Fruit fly (Drosophila melanogaster) whole organism, adult: ENCODE measurements around the gene CG45486.
A peak's percentile ranks its signal among the peaks of the same experiment; 100 is the strongest.

Experiments
- CG11617 ChIP-seq: fragments of 200-800 bp; sonication (Bioruptor generic); optimal IDR thresholded peaks from 2 replicates; lab custom pipeline; 2017; ENCODE audit warnings: mild to moderate bottlenecking, missing biosample characterization, missing genetic modification reagents, missing genetic modification characterization
- CG12768 ChIP-seq: fragments of 200-800 bp; sonication (Bioruptor generic); optimal IDR thresholded peaks from 2 replicates; lab custom pipeline; 2017; ENCODE audit warnings: missing biosample characterization, missing genetic modification characterization, mild to moderate bottlenecking, moderate library complexity, missing genetic modification reagents
- CG14711 ChIP-seq: fragments of 200-800 bp; sonication (Bioruptor generic); optimal IDR thresholded peaks from 2 replicates; lab custom pipeline; 2018; ENCODE audit warnings: missing biosample characterization, mild to moderate bottlenecking, missing genetic modification characterization, moderate library complexity
- CG1620 ChIP-seq: fragments of 200-800 bp; sonication (Bioruptor generic); optimal IDR thresholded peaks from 2 replicates; lab custom pipeline; 2016; ENCODE audit warnings: missing biosample characterization, missing genetic modification characterization
- CG33017 ChIP-seq: fragments of 200-800 bp; sonication (Bioruptor generic); optimal IDR thresholded peaks from 2 replicates; lab custom pipeline; 2018; ENCODE audit warnings: missing biosample characterization, mild to moderate bottlenecking, missing genetic modification characterization, moderate library complexity
- CG5204 ChIP-seq: fragments of 200-800 bp; sonication (Bioruptor generic); optimal IDR thresholded peaks from 2 replicates; lab custom pipeline; 2016; ENCODE audit warnings: missing biosample characterization, missing genetic modification characterization
- CG7045 ChIP-seq: fragments of 200-800 bp; sonication (Bioruptor generic); optimal IDR thresholded peaks from 2 replicates; lab custom pipeline; 2017; ENCODE audit warnings: missing biosample characterization, mild to moderate bottlenecking, missing genetic modification characterization
- CG7101 ChIP-seq: fragments of 200-800 bp; sonication (Bioruptor generic); optimal IDR thresholded peaks from 2 replicates; lab custom pipeline; 2018; ENCODE audit warnings: missing biosample characterization, mild to moderate bottlenecking, missing genetic modification characterization, moderate library complexity
- Clk ChIP-seq: fragments of 200-800 bp; sonication (Bioruptor generic); optimal IDR thresholded peaks from 2 replicates; lab custom pipeline; 2017; ENCODE audit warnings: missing biosample characterization, missing genetic modification characterization
- Crg-1 ChIP-seq: fragments of 200-800 bp; sonication (Bioruptor generic); optimal IDR thresholded peaks from 2 replicates; lab custom pipeline; 2016; ENCODE audit warnings: missing biosample characterization, missing genetic modification characterization
- Hr96 ChIP-seq: fragments of 200-800 bp; sonication (Bioruptor generic); optimal IDR thresholded peaks from 2 replicates; lab custom pipeline; 2016; ENCODE audit warnings: missing biosample characterization, missing genetic modification characterization
- Mnt ChIP-seq: fragments of 200-800 bp; sonication (Bioruptor generic); optimal IDR thresholded peaks from 2 replicates; lab custom pipeline; 2016; ENCODE audit warnings: missing biosample characterization, mild to moderate bottlenecking, missing genetic modification characterization
- bab1 ChIP-seq: fragments of 200-800 bp; sonication (Bioruptor generic); optimal IDR thresholded peaks from 3 replicates; lab custom pipeline; 2019; ENCODE audit warnings: missing biosample characterization, mild to moderate bottlenecking, missing genetic modification characterization, moderate library complexity
- cic ChIP-seq: fragments of 200-800 bp; sonication (Bioruptor generic); optimal IDR thresholded peaks from 2 replicates; lab custom pipeline; 2017; ENCODE audit warnings: missing biosample characterization, mild to moderate bottlenecking, missing genetic modification characterization, moderate library complexity
- cnc ChIP-seq, 2 experiments: fragments of >200 bp; optimal IDR thresholded peaks; 2 replicates each; lab custom pipeline; 2017
- kay ChIP-seq: fragments of 200-800 bp; sonication (Bioruptor generic); peaks from one replicate; lab custom pipeline; 2016; ENCODE audit warnings: missing biosample characterization, missing genetic modification characterization, borderline replicate concordance
- ovo ChIP-seq: fragments of 200-800 bp; sonication (Bioruptor generic); optimal IDR thresholded peaks from 2 replicates; lab custom pipeline; 2016; ENCODE audit warnings: missing biosample characterization, missing genetic modification characterization
- pad ChIP-seq: fragments of 200-800 bp; sonication (Bioruptor generic); optimal IDR thresholded peaks from 3 replicates; lab custom pipeline; 2017; ENCODE audit warnings: missing biosample characterization, missing genetic modification characterization, mild to moderate bottlenecking, moderate library complexity, missing genetic modification reagents
- tj ChIP-seq: fragments of 200-800 bp; sonication (Bioruptor generic); optimal IDR thresholded peaks from 3 replicates; lab custom pipeline; 2017; ENCODE audit warnings: missing biosample characterization, mild to moderate bottlenecking, missing genetic modification characterization, moderate library complexity
- toe ChIP-seq: fragments of 200-800 bp; sonication (Bioruptor generic); optimal IDR thresholded peaks from 2 replicates; lab custom pipeline; 2016; ENCODE audit warnings: missing biosample characterization, missing genetic modification characterization

The CG45486 gene

DNA sequence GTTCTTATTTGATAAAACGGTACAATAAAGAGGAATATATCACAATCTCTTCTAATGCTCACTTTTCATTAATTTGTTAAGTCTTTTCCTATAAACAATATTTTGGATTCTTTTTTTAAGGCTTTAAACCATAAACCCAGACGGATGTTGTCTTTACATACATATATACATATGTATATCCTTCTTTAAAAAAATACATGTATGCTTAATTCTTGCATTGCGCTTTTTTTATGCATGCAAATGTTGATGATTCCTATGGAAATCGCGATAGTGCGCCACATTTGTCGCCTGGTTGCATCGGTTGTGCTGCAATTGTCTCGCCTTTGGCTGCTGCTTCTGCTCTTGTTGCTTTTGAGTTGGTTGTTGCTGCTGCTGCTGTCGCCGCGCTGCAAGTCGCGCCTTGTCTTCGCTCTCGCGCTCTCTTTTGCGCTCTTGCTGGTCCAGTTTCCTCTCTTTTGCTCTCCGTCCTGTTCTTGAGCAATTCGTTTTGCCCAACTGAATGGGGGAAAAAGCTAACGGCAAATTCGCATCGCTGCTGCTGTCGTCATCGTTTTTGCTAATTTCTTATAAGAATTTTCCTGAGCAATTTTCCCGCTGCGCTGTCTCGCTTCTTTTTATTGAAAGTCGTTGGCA is 33.0 kb downstream of the CG45486 start:
- no peak for TF ChIP-seq toe (GFP tag; lab: Kevin White, UChicago)
- TF ChIP-seq Mnt (GFP tag; lab: Kevin White, UChicago) = no peak
- TF ChIP-seq CG7045 (GFP tag; lab: Kevin White, UChicago) = peak; percentile 3
- TF ChIP-seq CG7101 (tag; lab: Kevin White, UChicago) = peak; percentile 44
- no peak for TF ChIP-seq cic (GFP tag; lab: Kevin White, UChicago)
- peak; percentile 48 for TF ChIP-seq CG11617 (GFP tag; lab: Kevin White, UChicago)

DNA sequence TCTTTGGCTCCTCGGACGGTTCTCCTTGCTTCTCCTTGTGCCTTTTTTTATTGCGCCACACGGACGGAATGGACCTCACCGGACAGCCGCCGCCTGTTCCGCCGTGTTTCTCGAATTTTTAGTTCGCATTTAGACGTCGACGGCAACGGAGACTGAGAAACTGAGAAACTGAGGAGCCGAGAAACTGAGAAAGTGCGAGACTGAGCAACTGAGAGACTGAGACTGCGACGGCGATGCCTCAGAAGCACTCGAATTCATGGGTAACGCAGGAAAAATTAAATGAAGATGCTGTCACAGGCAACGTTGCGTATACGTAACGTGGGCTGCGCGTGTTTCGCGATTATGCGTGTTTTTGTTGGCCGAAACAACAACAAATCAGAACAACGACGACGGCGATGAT is 34.3 kb downstream of the CG45486 start:
- no peak for TF ChIP-seq CG11617 (GFP tag; lab: Kevin White, UChicago)
- TF ChIP-seq Clk (GFP tag; lab: Kevin White, UChicago) = no peak
- no peak for TF ChIP-seq cic (GFP tag; lab: Kevin White, UChicago)
- TF ChIP-seq Mnt (GFP tag; lab: Kevin White, UChicago) = no peak
- TF ChIP-seq toe (GFP tag; lab: Kevin White, UChicago) = no peak

DNA sequence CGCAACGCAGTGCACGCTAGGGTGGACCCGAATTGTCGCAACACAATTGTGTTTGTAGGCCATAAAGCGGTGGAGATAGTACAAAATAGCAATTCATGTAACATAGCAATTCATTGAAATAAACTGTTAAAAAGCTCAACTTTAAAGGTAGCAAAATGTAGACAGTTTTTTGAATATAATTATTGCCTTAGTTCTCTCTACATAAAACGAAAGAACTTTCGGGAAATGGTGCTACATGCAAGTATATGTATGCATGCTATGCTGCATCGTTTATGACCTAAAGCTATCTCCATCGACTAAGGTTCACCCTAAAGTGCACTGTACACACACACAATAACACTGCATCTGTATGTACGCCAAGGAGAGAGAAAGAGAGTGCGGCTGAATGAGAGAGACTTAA is 34.9 kb downstream of the CG45486 start:
- peak; percentile 64 for TF ChIP-seq pad (GFP tag; lab: Kevin White, UChicago)
- no peak for TF ChIP-seq bab1 (GFP tag; lab: Kevin White, UChicago)
- peak; percentile 49 for TF ChIP-seq cic (GFP tag; lab: Kevin White, UChicago)
- no peak for TF ChIP-seq kay (GFP tag; lab: Kevin White, UChicago)
- peak; percentile 91 for TF ChIP-seq CG7045 (GFP tag; lab: Kevin White, UChicago)
- no peak for TF ChIP-seq ovo
- no peak for TF ChIP-seq cnc (optimal IDR thresholded peaks at IDR 0.05; lab: Kevin White, UChicago)
- TF ChIP-seq tj = peak; percentile 67
- TF ChIP-seq CG12768 (GFP tag; lab: Kevin White, UChicago) = peak; percentile 91
- TF ChIP-seq Hr96 (GFP tag; lab: Kevin White, UChicago) = peak; percentile 91
- peak; percentile 58 for TF ChIP-seq Crg-1 (GFP tag; lab: Kevin White, UChicago)
- TF ChIP-seq CG1620 (GFP tag; lab: Kevin White, UChicago) = peak; percentile 47
- TF ChIP-seq CG14711 (tag; lab: Kevin White, UChicago) = peak; percentile 73
- TF ChIP-seq Clk (GFP tag; lab: Kevin White, UChicago) = peak; percentile 83
- TF ChIP-seq toe (GFP tag; lab: Kevin White, UChicago) = peak; percentile 78
- TF ChIP-seq CG33017 (tag; lab: Kevin White, UChicago) = peak; percentile 89
- peak; percentile 61 for TF ChIP-seq Mnt (GFP tag; lab: Kevin White, UChicago)
- TF ChIP-seq CG7101 (tag; lab: Kevin White, UChicago) = peak; percentile 89
- peak; percentile 93 for TF ChIP-seq CG11617 (GFP tag; lab: Kevin White, UChicago)
- TF ChIP-seq CG5204 = peak; percentile 87

DNA sequence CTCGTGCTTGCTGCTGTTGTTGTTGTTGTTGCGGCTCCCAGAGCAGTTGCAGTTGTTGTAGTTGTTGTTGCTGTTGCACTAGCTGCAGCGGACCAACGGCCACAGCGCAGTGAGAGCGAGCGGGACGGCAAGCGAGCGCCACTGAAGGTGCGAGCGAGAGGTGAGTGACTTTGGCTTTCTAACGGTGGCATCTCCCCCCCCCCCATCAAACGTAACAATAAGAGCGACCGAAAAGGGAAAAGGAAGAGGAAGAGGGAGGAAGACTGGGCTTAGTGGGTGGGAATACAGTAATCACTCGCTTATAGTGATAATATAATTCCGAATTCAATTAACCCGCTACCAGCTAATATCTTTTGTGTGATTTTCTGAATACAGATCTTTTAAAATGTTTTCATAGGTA is 42.9 kb downstream of the CG45486 start:
- TF ChIP-seq pad (GFP tag; lab: Kevin White, UChicago) (peak; percentile 84), ovo (peak; percentile 83), CG14711 (tag; lab: Kevin White, UChicago) (no peak), tj (no peak), CG7101 (tag; lab: Kevin White, UChicago) (no peak), CG33017 (tag; lab: Kevin White, UChicago) (no peak)

DNA sequence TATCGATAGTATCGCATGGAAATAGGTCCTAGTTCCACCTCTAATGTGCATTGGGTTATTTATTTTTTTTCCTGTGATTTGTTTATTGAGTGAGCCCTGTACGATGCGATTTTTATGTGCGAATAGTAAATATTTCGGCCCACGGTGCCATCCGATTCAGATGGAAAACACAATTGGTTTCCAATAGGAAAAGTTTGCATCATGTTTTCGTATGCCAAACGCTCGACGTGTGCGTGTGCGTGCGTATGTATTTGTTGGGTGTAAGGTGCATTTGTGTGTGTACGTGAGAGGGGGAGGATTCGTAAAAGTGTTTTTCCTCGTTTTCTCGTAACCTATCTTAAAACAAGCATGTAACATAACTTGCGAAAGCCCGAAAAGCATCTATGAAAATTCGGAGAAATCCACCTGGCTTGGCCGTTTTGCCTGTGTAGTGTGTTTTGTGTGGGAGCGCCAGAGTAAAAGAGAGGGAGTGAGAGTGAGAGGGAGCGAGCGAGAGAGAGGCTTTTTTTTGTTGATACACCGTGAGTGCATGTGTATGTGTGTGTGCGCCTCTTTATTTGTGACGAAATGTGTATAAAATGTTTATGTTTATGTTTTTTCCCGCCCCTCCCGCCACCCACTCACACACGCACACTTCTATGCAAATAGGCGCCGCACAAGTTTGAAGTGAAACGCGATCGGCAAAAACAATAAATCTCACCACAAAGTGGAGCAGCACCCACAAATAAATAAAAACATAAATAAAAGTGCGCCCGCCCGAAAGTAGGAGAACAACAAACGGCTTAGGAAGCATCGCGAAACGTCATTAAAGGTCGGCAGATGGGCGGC is 43.6 kb downstream of the CG45486 start, which contains the start of gene Hers:
TSS of gene Hers (plus strand) at position 2 of the 828 bp plus-strand sequence.
- TF ChIP-seq tj (peak; percentile 28), Mnt (GFP tag; lab: Kevin White, UChicago) (no peak)

DNA sequence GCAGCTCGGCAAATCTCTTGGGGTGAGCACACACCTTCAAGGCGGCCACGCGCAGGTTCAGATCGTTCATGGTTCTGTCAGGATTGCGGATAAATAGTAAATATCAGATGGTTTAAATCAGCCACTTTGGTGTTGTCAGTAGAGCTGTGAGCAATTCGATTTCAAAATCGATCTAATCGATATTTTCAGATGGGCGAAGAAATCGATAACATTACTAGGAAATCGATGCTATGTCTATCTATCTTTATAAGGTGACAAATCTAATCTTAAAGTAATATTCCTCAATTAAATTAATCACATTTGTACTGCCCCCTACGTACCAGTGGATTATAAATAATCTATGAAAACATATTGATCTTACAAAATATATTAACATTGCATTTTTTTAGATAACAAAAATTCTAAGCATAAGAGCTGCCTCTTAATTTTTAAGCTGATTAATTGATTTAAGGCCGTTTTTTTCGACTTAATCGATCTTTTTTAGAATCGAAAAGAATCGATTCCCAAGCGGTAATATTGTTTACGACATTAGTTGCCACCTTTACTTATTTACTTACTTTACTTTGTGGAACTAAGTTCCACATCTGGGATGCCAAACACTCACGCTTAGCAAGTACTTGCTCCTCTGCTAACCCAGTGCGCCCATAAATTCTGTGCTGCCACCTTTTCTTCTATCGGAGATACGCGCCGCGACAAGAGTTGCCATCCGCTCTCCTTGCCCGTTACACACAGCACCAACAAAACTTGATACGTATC is 44.4 kb downstream of the CG45486 start, which contains the start of gene THADA:
TSS of gene THADA (minus strand) at position 136 of the 756 bp plus-strand sequence.
- TF ChIP-seq Mnt (GFP tag; lab: Kevin White, UChicago) (peak; percentile 4), CG7101 (tag; lab: Kevin White, UChicago) (peak; percentile 56), ovo (peak; percentile 23), tj (peak; percentile 51), Hr96 (GFP tag; lab: Kevin White, UChicago) (peak; percentile 39), cic (GFP tag; lab: Kevin White, UChicago) (no peak), kay (GFP tag; lab: Kevin White, UChicago) (no peak), Clk (GFP tag; lab: Kevin White, UChicago) (no peak), CG7045 (GFP tag; lab: Kevin White, UChicago) (no peak), CG5204 (peak; percentile 70), CG11617 (GFP tag; lab: Kevin White, UChicago) (peak; percentile 71), cnc (optimal IDR thresholded peaks at IDR 0.05; lab: Kevin White, UChicago) (no peak), CG1620 (GFP tag; lab: Kevin White, UChicago) (no peak), Crg-1 (GFP tag; lab: Kevin White, UChicago) (peak; percentile 72), toe (GFP tag; lab: Kevin White, UChicago) (peak; percentile 7), pad (GFP tag; lab: Kevin White, UChicago) (no peak), bab1 (GFP tag; lab: Kevin White, UChicago) (peak; percentile 41), CG14711 (tag; lab: Kevin White, UChicago) (peak; percentile 83), CG33017 (tag; lab: Kevin White, UChicago) (peak; percentile 33), CG12768 (GFP tag; lab: Kevin White, UChicago) (no peak)
